Worm (Caenorhabditis elegans) whole organism, L2 larva: ENCODE measurements around the gene B0524.3.

Experiments used
- ceh-82 ChIP-seq: fragments of 150-350 bp; optimal IDR thresholded peaks from 2 replicates; lab custom pipeline; 2014; ENCODE audit warnings: missing biosample characterization, missing genetic modification characterization
- unc-55 ChIP-seq: fragments of 150-350 bp; sonication (generic microtip); optimal IDR thresholded peaks from 3 replicates; lab custom pipeline; 2014; ENCODE audit warnings: missing biosample characterization, missing genetic modification reagents, missing genetic modification characterization
- ztf-11 ChIP-seq: sonication (generic microtip); optimal IDR thresholded peaks from 2 replicates; lab custom pipeline; 2017; ENCODE audit warnings: missing biosample characterization, missing genetic modification characterization

DNA sequence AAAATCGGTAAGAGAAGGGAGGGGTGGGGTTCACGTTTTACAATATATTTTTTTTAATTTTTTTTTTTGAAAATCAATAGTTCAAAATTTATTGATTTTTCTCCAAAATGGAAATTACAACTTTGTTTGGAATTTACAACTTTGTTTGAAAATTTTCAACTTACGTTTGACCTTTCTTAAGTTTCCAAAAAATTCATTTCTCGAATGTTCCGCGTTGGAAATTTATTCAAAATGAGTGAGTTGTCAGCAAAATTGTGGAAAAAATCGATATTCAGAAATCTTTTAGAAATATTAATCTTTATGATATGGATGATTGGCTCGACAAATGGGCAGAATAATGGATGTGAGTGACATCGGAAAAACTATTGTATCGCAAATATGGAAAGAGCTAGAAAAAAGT, at the start of gene B0524.3:
- TF ChIP-seq ceh-82 (tag; lab: Kevin White, UChicago) = no peak
- no peak for TF ChIP-seq unc-55
- TF ChIP-seq ztf-11 (tag; lab: Kevin White, UChicago) = no peak
